Worm (Caenorhabditis elegans): ENCODE results near the gene Y56A3A.6.
A peak's percentile ranks its signal among the peaks of the same experiment; 100 is the strongest.

Gene Y56A3A.6

DNA sequence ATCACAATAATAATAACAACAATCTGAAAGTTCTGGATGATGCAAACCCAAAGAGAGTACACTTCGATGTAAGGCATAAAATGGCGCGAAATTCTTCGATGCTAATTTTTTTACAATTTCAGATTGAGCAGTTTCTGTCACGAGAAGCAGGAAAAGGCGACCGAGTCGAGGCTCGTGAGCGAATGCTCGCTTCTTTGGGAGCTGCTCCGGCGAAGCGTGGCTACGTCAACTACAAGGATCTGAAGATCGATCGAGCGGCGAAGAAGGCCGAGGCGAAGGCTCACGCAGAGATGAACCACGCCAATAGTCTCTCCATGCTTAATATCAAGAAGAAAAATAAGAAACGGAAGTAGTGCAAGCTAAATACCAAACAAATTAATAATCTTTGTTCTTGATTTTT is 54.5 kb downstream of the Y56A3A.6 start:
- no peak for TF ChIP-seq fkh-6 (tag; optimal IDR thresholded peaks at IDR 0.05)
- no peak for TF ChIP-seq sox-4 (tag; optimal IDR thresholded peaks at IDR 0.05)
- TF ChIP-seq pha-4 (tag; optimal IDR thresholded peaks at IDR 0.05): no peak
- TF ChIP-seq ref-2 (tag; optimal IDR thresholded peaks at IDR 0.05): no peak
- no peak for TF ChIP-seq ceh-22 (tag; optimal IDR thresholded peaks at IDR 0.05)
- TF ChIP-seq pros-1 (tag; optimal IDR thresholded peaks at IDR 0.05): no peak
- TF ChIP-seq dmd-4 (tag; optimal IDR thresholded peaks at IDR 0.05; ENCODE audit: borderline replicate concordance): no peak
- TF ChIP-seq unc-42 (tag; optimal IDR thresholded peaks at IDR 0.05): no peak
- no peak for TF ChIP-seq ceh-48 (tag; optimal IDR thresholded peaks at IDR 0.05)
- TF ChIP-seq pqm-1 (tag; optimal IDR thresholded peaks at IDR 0.05): no peak
- no peak for TF ChIP-seq ceh-19 (GFP tag; optimal IDR thresholded peaks at IDR 0.05)
- TF ChIP-seq ama-1 (optimal IDR thresholded peaks at IDR 0.05): no peak
- TF ChIP-seq hlh-30 (tag; optimal IDR thresholded peaks at IDR 0.05; ENCODE audit: insufficient read depth): no peak
- no peak for TF ChIP-seq sdc-2 (tag; optimal IDR thresholded peaks at IDR 0.05)
- TF ChIP-seq K09A11.1 (tag; optimal IDR thresholded peaks at IDR 0.05; ENCODE audit: insufficient read depth): no peak
- TF ChIP-seq ahr-1 (tag; optimal IDR thresholded peaks at IDR 0.05): no peak
- TF ChIP-seq dve-1 (tag; optimal IDR thresholded peaks at IDR 0.05): no peak
- TF ChIP-seq pax-1 (tag; optimal IDR thresholded peaks at IDR 0.05): no peak
- TF ChIP-seq C38D4.7 (GFP tag; optimal IDR thresholded peaks at IDR 0.05): no peak

DNA sequence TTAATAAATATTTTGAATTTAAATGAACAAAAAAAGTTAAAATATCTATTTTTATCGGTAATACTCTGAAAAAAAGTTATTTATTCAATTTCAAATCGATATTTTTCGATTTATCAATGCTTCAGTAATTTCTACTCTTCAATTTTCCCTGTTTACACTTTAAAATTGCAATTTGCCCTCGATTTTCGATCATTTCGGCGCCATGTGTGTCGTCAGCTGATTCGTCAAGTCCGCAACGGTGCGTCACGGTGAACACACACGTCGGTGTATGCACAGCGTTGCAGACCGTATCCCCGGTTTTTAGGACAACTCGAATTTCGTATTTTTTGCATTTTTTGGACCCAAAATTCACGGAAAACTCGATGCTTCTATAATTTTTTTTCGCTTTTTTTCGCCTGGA is 55.3 kb downstream of the Y56A3A.6 start, which contains the start of gene C18D11.3:
Gene C18D11.3 (plus strand): TSS at position 189 of the 400 bp plus-strand sequence.
- TF ChIP-seq ceh-30 (tag; optimal IDR thresholded peaks at IDR 0.05) (peak; percentile 70), pros-1 (tag; optimal IDR thresholded peaks at IDR 0.05) (no peak), dve-1 (tag; optimal IDR thresholded peaks at IDR 0.05) (no peak), ceh-6 (GFP tag; optimal IDR thresholded peaks at IDR 0.05) (no peak), ceh-14 (tag; optimal IDR thresholded peaks at IDR 0.05) (no peak), sox-4 (tag; optimal IDR thresholded peaks at IDR 0.05) (no peak), hlh-8 (tag; optimal IDR thresholded peaks at IDR 0.05) (no peak), ama-1 (optimal IDR thresholded peaks at IDR 0.05) (no peak), che-1 (tag; optimal IDR thresholded peaks at IDR 0.05) (no peak), sox-2 (GFP tag; IDR thresholded peaks at IDR 0.05) (no peak), dmd-4 (tag; optimal IDR thresholded peaks at IDR 0.05; ENCODE audit: borderline replicate concordance) (no peak), ceh-48 (tag; optimal IDR thresholded peaks at IDR 0.05) (peak; percentile 23), nhr-232 (tag; optimal IDR thresholded peaks at IDR 0.05) (no peak), ceh-2 (tag; optimal IDR thresholded peaks at IDR 0.05) (no peak), K09A11.1 (tag; optimal IDR thresholded peaks at IDR 0.05; ENCODE audit: insufficient read depth) (no peak), hlh-13 (GFP tag; optimal IDR thresholded peaks at IDR 0.05) (no peak), ceh-24 (tag; optimal IDR thresholded peaks at IDR 0.05) (no peak), fax-1 (tag; optimal IDR thresholded peaks at IDR 0.05) (no peak), pat-9 (tag; optimal IDR thresholded peaks at IDR 0.05) (no peak), odd-2 (tag; optimal IDR thresholded peaks at IDR 0.05) (no peak), pqm-1 (tag; optimal IDR thresholded peaks at IDR 0.05) (no peak), ceh-18 (tag; optimal IDR thresholded peaks at IDR 0.05) (peak; percentile 63), madf-2 (tag; optimal IDR thresholded peaks at IDR 0.05) (no peak), gmeb-2 (tag; optimal IDR thresholded peaks at IDR 0.05) (no peak), ttx-3 (tag; optimal IDR thresholded peaks at IDR 0.05) (no peak), pax-1 (tag; optimal IDR thresholded peaks at IDR 0.05) (no peak), nhr-11 (tag; optimal IDR thresholded peaks at IDR 0.05) (no peak), ztf-16 (tag; optimal IDR thresholded peaks at IDR 0.05) (no peak), ceh-9 (tag; optimal IDR thresholded peaks at IDR 0.05) (no peak), Y22D7AL.16 (tag; optimal IDR thresholded peaks at IDR 0.05) (no peak), ets-4 (tag; optimal IDR thresholded peaks at IDR 0.05) (no peak), ahr-1 (tag; optimal IDR thresholded peaks at IDR 0.05) (no peak), lim-6 (tag; optimal IDR thresholded peaks at IDR 0.05) (no peak), hlh-30 (tag; optimal IDR thresholded peaks at IDR 0.05; ENCODE audit: insufficient read depth) (peak; percentile 95), unc-55 (GFP tag; optimal IDR thresholded peaks at IDR 0.05) (peak; percentile 45), sdc-2 (tag; optimal IDR thresholded peaks at IDR 0.05) (no peak), unc-42 (tag; optimal IDR thresholded peaks at IDR 0.05) (peak; percentile 15), elt-2 (tag; optimal IDR thresholded peaks at IDR 0.05) (peak; percentile 20), hlh-6 (tag; optimal IDR thresholded peaks at IDR 0.05) (no peak), ceh-34 (tag; optimal IDR thresholded peaks at IDR 0.05) (no peak), C38D4.7 (GFP tag; optimal IDR thresholded peaks at IDR 0.05) (no peak), rnt-1 (tag; optimal IDR thresholded peaks at IDR 0.05) (no peak), C08G9.2 (tag; optimal IDR thresholded peaks at IDR 0.05) (no peak), ref-2 (tag; optimal IDR thresholded peaks at IDR 0.05) (no peak), npax-4 (tag; optimal IDR thresholded peaks at IDR 0.05) (no peak), zip-5 (tag; optimal IDR thresholded peaks at IDR 0.05) (no peak)
